Fruit fly (Drosophila melanogaster) whole organism, wandering third instar larva: ENCODE data around the gene CG32191.
A peak's percentile ranks its signal among the peaks of the same experiment; 100 is the strongest.

Experiments
- CG32264 ChIP-seq: fragments of 200-800 bp; sonication (Bioruptor generic); optimal IDR thresholded peaks from 2 replicates; lab custom pipeline; 2016; ENCODE audit warnings: missing biosample characterization, missing genetic modification characterization
- CrebA ChIP-seq: fragments of 200-800 bp; sonication (Bioruptor generic); optimal IDR thresholded peaks from 2 replicates; lab custom pipeline; 2016; ENCODE audit warnings: missing biosample characterization, mild to moderate bottlenecking, missing genetic modification characterization, borderline replicate concordance
- Dfd ChIP-seq: fragments of >200 bp; optimal IDR thresholded peaks from 2 replicates; lab custom pipeline; 2017; ENCODE audit warnings: missing biosample characterization, missing genetic modification characterization
- Dif ChIP-seq: fragments of 200-275, 200-300 bp; sonication (Bioruptor generic); optimal IDR thresholded peaks from 2 replicates; lab custom pipeline; 2018; ENCODE audit warnings: missing biosample characterization, missing genetic modification characterization; ENCODE audit not compliant: partially characterized antibody
- GATAd ChIP-seq: sonication (Bioruptor generic); optimal IDR thresholded peaks from 2 replicates; lab custom pipeline; 2016; ENCODE audit warnings: missing biosample characterization, missing genetic modification characterization
- HLH106 ChIP-seq: fragments of 200-800 bp; optimal IDR thresholded peaks from 3 replicates; lab custom pipeline; 2019; ENCODE audit warnings: missing biosample characterization, mild to moderate bottlenecking, missing genetic modification characterization, moderate library complexity
- Hnf4 ChIP-seq: fragments of 200-800 bp; sonication (Bioruptor generic); optimal IDR thresholded peaks from 2 replicates; lab custom pipeline; 2016; ENCODE audit warnings: missing biosample characterization, mild to moderate bottlenecking, missing genetic modification characterization
- Hr78 ChIP-seq: fragments of >200 bp; optimal IDR thresholded peaks from 2 replicates; lab custom pipeline; 2017; ENCODE audit warnings: missing biosample characterization, missing genetic modification characterization
- Hr83 ChIP-seq: fragments of 200-300 bp; sonication (Bioruptor generic); optimal IDR thresholded peaks from 2 replicates; lab custom pipeline; 2016; ENCODE audit warnings: missing biosample characterization, mild to moderate bottlenecking, missing genetic modification characterization, moderate library complexity; ENCODE audit not compliant: poor library complexity, severe bottlenecking
- Jra ChIP-seq: sonication (Bioruptor generic); optimal IDR thresholded peaks from 2 replicates; lab custom pipeline; 2016; ENCODE audit warnings: missing biosample characterization, missing genetic modification characterization
- Myc ChIP-seq: fragments of >200 bp; optimal IDR thresholded peaks from 2 replicates; lab custom pipeline; 2017
- N ChIP-seq: fragments of >200 bp; optimal IDR thresholded peaks from 2 replicates; lab custom pipeline; 2018; ENCODE audit warnings: missing biosample characterization, missing external identifiers, missing genetic modification characterization
- OdsH ChIP-seq: fragments of 200-800 bp; sonication (Bioruptor generic); optimal IDR thresholded peaks from 2 replicates; lab custom pipeline; 2016; ENCODE audit warnings: missing biosample characterization, mild to moderate bottlenecking, missing genetic modification characterization
- Rel ChIP-seq, 2 experiments: fragments of 200-800 bp; sonication (Bioruptor generic) in 1 of 2; optimal IDR thresholded peaks; 2 replicates in 1 of 2; 3 replicates in 1 of 2; lab custom pipeline; 2016 to 2019; ENCODE audit warnings: mild to moderate bottlenecking in 2 of 2, missing biosample characterization in 2 of 2, missing genetic modification characterization in 2 of 2, moderate library complexity in 1 of 2
- Sp1 ChIP-seq: fragments of 200-800 bp; sonication (Bioruptor generic); optimal IDR thresholded peaks from 3 replicates; lab custom pipeline; 2019; ENCODE audit warnings: missing biosample characterization, mild to moderate bottlenecking, missing genetic modification characterization, moderate library complexity
- Vsx2 ChIP-seq: fragments of 200-300, 225-300 bp; sonication (Bioruptor generic); optimal IDR thresholded peaks from 2 replicates; lab custom pipeline; 2018; ENCODE audit warnings: missing biosample characterization, missing genetic modification characterization; ENCODE audit not compliant: partially characterized antibody
- br ChIP-seq: fragments of 200-800 bp; sonication (Bioruptor generic); optimal IDR thresholded peaks from 2 replicates; lab custom pipeline; 2016; ENCODE audit warnings: missing biosample characterization, missing genetic modification characterization
- brk ChIP-seq: fragments of 200-800 bp; sonication (Bioruptor generic); optimal IDR thresholded peaks from 2 replicates; lab custom pipeline; 2016; ENCODE audit warnings: missing biosample characterization, mild to moderate bottlenecking, missing genetic modification characterization
- dl ChIP-seq, 2 experiments: fragments of 175-275, 200-275 bp in 1 of 2; fragments of 200-275 bp in 1 of 2; sonication (Bioruptor generic); optimal IDR thresholded peaks; lab custom pipeline; 2018; ENCODE audit warnings: mild to moderate bottlenecking in 2 of 2, missing biosample characterization in 2 of 2, missing genetic modification characterization in 2 of 2, moderate library complexity in 2 of 2; ENCODE audit not compliant: partially characterized antibody in 2 of 2, insufficient read depth in 1 of 2
- dsf ChIP-seq: sonication (Bioruptor generic); optimal IDR thresholded peaks from 2 replicates; lab custom pipeline; 2016; ENCODE audit warnings: missing biosample characterization, missing genetic modification characterization, borderline replicate concordance
- ey ChIP-seq: fragments of 200-800 bp; sonication (Bioruptor generic); optimal IDR thresholded peaks from 2 replicates; lab custom pipeline; 2016; ENCODE audit warnings: missing biosample characterization, missing genetic modification characterization
- fru ChIP-seq: fragments of 200-800 bp; sonication (Bioruptor generic); optimal IDR thresholded peaks from 3 replicates; lab custom pipeline; 2016; ENCODE audit warnings: missing biosample characterization, mild to moderate bottlenecking, missing genetic modification characterization
- h ChIP-seq: fragments of 200-800 bp; sonication (Bioruptor generic); optimal IDR thresholded peaks from 3 replicates; lab custom pipeline; 2016; ENCODE audit warnings: missing biosample characterization, mild to moderate bottlenecking, missing genetic modification characterization
- jim ChIP-seq: fragments of 175-275, 200-325 bp; sonication (Bioruptor generic); optimal IDR thresholded peaks from 2 replicates; lab custom pipeline; 2016; ENCODE audit warnings: missing biosample characterization, mild to moderate bottlenecking, missing genetic modification characterization
- lola ChIP-seq: fragments of >200 bp; optimal IDR thresholded peaks from 2 replicates; lab custom pipeline; 2017; ENCODE audit warnings: missing biosample characterization, missing genetic modification characterization
- pan ChIP-seq: fragments of >200 bp; optimal IDR thresholded peaks from 2 replicates; lab custom pipeline; 2017
- psq ChIP-seq: fragments of 200-800 bp; sonication (Bioruptor generic); optimal IDR thresholded peaks from 3 replicates; lab custom pipeline; 2017; ENCODE audit warnings: missing biosample characterization, mild to moderate bottlenecking, missing genetic modification characterization, moderate library complexity
- rgr ChIP-seq: fragments of 200-800 bp; sonication (Bioruptor generic); optimal IDR thresholded peaks from 3 replicates; lab custom pipeline; 2016; ENCODE audit warnings: missing biosample characterization, mild to moderate bottlenecking, missing genetic modification characterization
- sage ChIP-seq: fragments of 200-800 bp; sonication (Bioruptor generic); optimal IDR thresholded peaks from 2 replicates; lab custom pipeline; 2016; ENCODE audit warnings: missing biosample characterization, mild to moderate bottlenecking, missing genetic modification characterization
- sv ChIP-seq: fragments of 200-800 bp; sonication (Bioruptor generic); optimal IDR thresholded peaks from 3 replicates; lab custom pipeline; 2016; ENCODE audit warnings: missing biosample characterization, missing genetic modification characterization
- tai ChIP-seq: sonication (Bioruptor generic); optimal IDR thresholded peaks from 2 replicates; lab custom pipeline; 2016; ENCODE audit warnings: missing biosample characterization, missing genetic modification characterization
- usp ChIP-seq: fragments of >200 bp; optimal IDR thresholded peaks from 2 replicates; lab custom pipeline; 2017; ENCODE audit warnings: missing biosample characterization, missing genetic modification characterization
- woc ChIP-seq: sonication (Bioruptor generic); optimal IDR thresholded peaks from 2 replicates; lab custom pipeline; 2016; ENCODE audit warnings: missing biosample characterization, mild to moderate bottlenecking, missing genetic modification characterization

The CG32191 gene

dm6 chr3L:17841085-17841606 lies 32.2 kb upstream of the CG32191 start, which contains the start of gene CG5577:
TSS of gene CG5577 (minus strand) at chr3L:17841427.
- TF ChIP-seq pan (lab: Kevin White, UChicago) (no peak), br (GFP tag; lab: Kevin White, UChicago) (peak; percentile 10), Vsx2 (no peak), HLH106 (tag; lab: Kevin White, UChicago) (peak; percentile 38), OdsH (peak; percentile 5), rgr (GFP tag; lab: Kevin White, UChicago) (peak; percentile 16), woc (GFP tag; lab: Kevin White, UChicago) (peak; percentile 43), Dif (GFP tag; lab: Kevin White, UChicago) (peak; percentile 48), GATAd (GFP tag; lab: Kevin White, UChicago) (no peak), fru (GFP tag; lab: Kevin White, UChicago) (peak; percentile 26), h (GFP tag; lab: Kevin White, UChicago) (peak; percentile 51), Hnf4 (GFP tag; lab: Kevin White, UChicago) (no peak), Rel (GFP tag; optimal IDR thresholded peaks at IDR 0.05; lab: Kevin White, UChicago) (no peak), Rel (tag; optimal IDR thresholded peaks at IDR 0.05; lab: Kevin White, UChicago) (peak; percentile 33), Sp1 (peak; percentile 47)

- TF ChIP-seq Rel (GFP tag; optimal IDR thresholded peaks at IDR 0.05; lab: Kevin White, UChicago) (no peak), Rel (tag; optimal IDR thresholded peaks at IDR 0.05; lab: Kevin White, UChicago) (no peak), sv (GFP tag; lab: Kevin White, UChicago) (no peak), dl (GFP tag; optimal IDR thresholded peaks at IDR 0.05; lab: Kevin White, UChicago; ENCODE audit: insufficient read depth in 1 of 2, partially characterized antibody in 2 of 2) (no peak)
Observed at dm6 chr3L:17835074-17835473, 26.1 kb upstream of the CG32191 start, which contains the start of gene CG32189. TSS of gene CG32189 (minus strand) at chr3L:17835174.

dm6 chr3L:17833525-17833924 lies 24.6 kb upstream of the CG32191 start, which contains the start of gene CG32188:
TSS of gene CG32188 (minus strand) at chr3L:17833625.
- no peak for TF ChIP-seq CG32264 (GFP tag; lab: Kevin White, UChicago)
- no peak for TF ChIP-seq Myc (lab: Kevin White, UChicago)
- TF ChIP-seq fru (GFP tag; lab: Kevin White, UChicago), result no peak
- TF ChIP-seq sage, result no peak
- no peak for TF ChIP-seq Dif (GFP tag; lab: Kevin White, UChicago)
- TF ChIP-seq CrebA (GFP tag; lab: Kevin White, UChicago), result no peak
- TF ChIP-seq Rel (GFP tag; optimal IDR thresholded peaks at IDR 0.05; lab: Kevin White, UChicago), result no peak
- no peak for TF ChIP-seq Rel (tag; optimal IDR thresholded peaks at IDR 0.05; lab: Kevin White, UChicago)
- TF ChIP-seq GATAd (GFP tag; lab: Kevin White, UChicago), result no peak
- TF ChIP-seq rgr (GFP tag; lab: Kevin White, UChicago), result no peak
- no peak for TF ChIP-seq Hr83
- no peak for TF ChIP-seq Jra
- no peak for TF ChIP-seq tai (GFP tag; lab: Kevin White, UChicago)
- no peak for TF ChIP-seq h (GFP tag; lab: Kevin White, UChicago)
- no peak for TF ChIP-seq Dfd (GFP tag; lab: Kevin White, UChicago)

- TF ChIP-seq Hr83, result no peak
- TF ChIP-seq Hr78 (GFP tag; lab: Kevin White, UChicago), result no peak
- no peak for TF ChIP-seq Myc (lab: Kevin White, UChicago)
- TF ChIP-seq sage, result no peak
- no peak for TF ChIP-seq Jra
- TF ChIP-seq usp (GFP tag; lab: Kevin White, UChicago), result no peak
- TF ChIP-seq sv (GFP tag; lab: Kevin White, UChicago), result no peak
- no peak for TF ChIP-seq Dfd (GFP tag; lab: Kevin White, UChicago)
- no peak for TF ChIP-seq HLH106 (tag; lab: Kevin White, UChicago)
- TF ChIP-seq woc (GFP tag; lab: Kevin White, UChicago), result no peak
- TF ChIP-seq ey (GFP tag; lab: Kevin White, UChicago), result no peak
Observed at dm6 chr3L:17822784-17823383, 13.9 kb upstream of the CG32191 start, which contains the start of the genes Ir75c and Grd. TSS of gene Ir75c (minus strand) at chr3L:17822834. TSS of gene Grd (plus strand) at chr3L:17823333.

- TF ChIP-seq brk (GFP tag; lab: Kevin White, UChicago), result no peak
- no peak for TF ChIP-seq GATAd (GFP tag; lab: Kevin White, UChicago)
- no peak for TF ChIP-seq Sp1
- TF ChIP-seq Myc (lab: Kevin White, UChicago), result no peak
- no peak for TF ChIP-seq psq (GFP tag; lab: Kevin White, UChicago)
- TF ChIP-seq Vsx2, result no peak
- TF ChIP-seq lola (GFP tag; lab: Kevin White, UChicago), result no peak
- no peak for TF ChIP-seq CrebA (GFP tag; lab: Kevin White, UChicago)
- TF ChIP-seq N (GFP tag; lab: Kevin White, UChicago), result no peak
- TF ChIP-seq Hnf4 (GFP tag; lab: Kevin White, UChicago), result no peak
- TF ChIP-seq dsf (GFP tag; lab: Kevin White, UChicago), result no peak
- TF ChIP-seq jim (GFP tag; lab: Kevin White, UChicago), result no peak
- TF ChIP-seq, all 38 proteins: peak for 0
Observed at dm6 chr3L:17820093-17820492, 11.1 kb upstream of the CG32191 start, which contains the start of gene Ir75b. TSS of gene Ir75b (minus strand) at chr3L:17820193.
